Fruit fly (Drosophila melanogaster): ENCODE results near the gene CG14042.
A peak's percentile ranks its signal among the peaks of the same experiment; 100 is the strongest.

CG14042 gene

DNA sequence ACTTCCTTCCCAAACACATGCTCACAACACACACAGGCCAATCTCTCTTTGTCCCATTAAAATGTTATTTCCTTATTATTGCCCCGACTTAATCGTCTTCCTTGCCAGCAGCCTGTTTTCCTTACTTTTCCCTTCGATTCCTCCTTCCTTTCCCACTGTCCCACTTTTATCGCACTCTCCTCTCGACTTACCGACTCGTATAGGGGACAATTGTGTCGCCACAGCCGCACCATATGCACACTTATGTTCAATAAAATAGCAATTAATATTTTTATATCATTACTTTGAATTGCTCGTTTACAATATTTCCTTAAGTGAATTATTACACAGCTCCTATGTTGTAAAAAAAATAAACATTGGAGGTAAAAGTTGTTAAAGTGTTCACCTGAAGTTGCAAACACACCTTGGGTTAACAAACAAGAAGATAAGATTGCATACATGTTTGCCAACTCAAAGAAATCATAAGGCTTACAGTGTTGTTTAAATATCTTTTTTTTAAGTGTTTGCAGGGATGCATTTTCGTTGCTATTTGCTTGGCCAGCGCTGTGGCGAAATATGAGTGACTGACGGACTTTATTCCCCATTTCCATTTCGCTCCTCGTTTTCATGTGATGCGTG, 49.5 kb downstream of the CG14042 start (continued):
- TF ChIP-seq sr (GFP tag; IDR thresholded peaks at IDR 0.05), result no peak
- peak; percentile 60 for TF ChIP-seq CG10654 (GFP tag; optimal IDR thresholded peaks at IDR 0.05)
- no peak for TF ChIP-seq C15 (GFP tag; IDR thresholded peaks at IDR 0.05)
- TF ChIP-seq gcm2 (GFP tag; optimal IDR thresholded peaks at IDR 0.05), result peak; percentile 65
- TF ChIP-seq Dref (GFP tag; IDR thresholded peaks at IDR 0.05), result no peak
- TF ChIP-seq D19A (tag; optimal IDR thresholded peaks at IDR 0.05), result peak; percentile 76
- TF ChIP-seq grau (tag; optimal IDR thresholded peaks at IDR 0.05), result peak; percentile 84
- TF ChIP-seq CG9817 (tag; optimal IDR thresholded peaks at IDR 0.05), result peak; percentile 61
- TF ChIP-seq CG11085 (GFP tag; IDR thresholded peaks at IDR 0.05), result 0 out of 2 replicates have a peak, but pooled peaks have one; percentile 7
- TF ChIP-seq eve (GFP tag; optimal IDR thresholded peaks at IDR 0.05), result peak in 1 of 2 experiments; percentile 95
- peak; percentile 46 for TF ChIP-seq D19B (GFP tag; optimal IDR thresholded peaks at IDR 0.05)
- TF ChIP-seq CG34224 (GFP tag; IDR thresholded peaks at IDR 0.05; ENCODE audit: partially characterized antibody), result no peak
- peak; percentile 79 for TF ChIP-seq CG10979 (tag; optimal IDR thresholded peaks at IDR 0.05)
- TF ChIP-seq disco-r (GFP tag; optimal IDR thresholded peaks at IDR 0.05), result peak; percentile 23
- peak; percentile 86 for TF ChIP-seq Fer1 (GFP tag; optimal IDR thresholded peaks at IDR 0.05)
- peak; percentile 30; the same call in 1 of the 3 replicates for TF ChIP-seq z (GFP tag; IDR thresholded peaks at IDR 0.05)
- TF ChIP-seq CG13424 (tag; optimal IDR thresholded peaks at IDR 0.05), result peak; percentile 80
- TF ChIP-seq zf30C (GFP tag; optimal IDR thresholded peaks at IDR 0.05), result no peak
- TF ChIP-seq CG17385 (GFP tag; optimal IDR thresholded peaks at IDR 0.05), result peak; percentile 80
- TF ChIP-seq dmrt11E (tag; optimal IDR thresholded peaks at IDR 0.05), result peak; percentile 62
- TF ChIP-seq Hr3 (GFP tag; optimal IDR thresholded peaks at IDR 0.05), result peak; percentile 48
- peak; percentile 79 for TF ChIP-seq CG12219 (GFP tag; optimal IDR thresholded peaks at IDR 0.05)
- peak; percentile 49; the same call in 2 of the 3 replicates for TF ChIP-seq Aef1 (GFP tag; IDR thresholded peaks at IDR 0.05)
- peak; percentile 87 for TF ChIP-seq gem (tag; optimal IDR thresholded peaks at IDR 0.05)
- peak; percentile 68 for TF ChIP-seq Mad (GFP tag; optimal IDR thresholded peaks at IDR 0.05)
- TF ChIP-seq CG12299 (tag; optimal IDR thresholded peaks at IDR 0.05), result peak; percentile 70
- peak; percentile 47 for TF ChIP-seq CG9932 (GFP tag; IDR thresholded peaks at IDR 0.05)
- peak; percentile 61 for TF ChIP-seq CG6813 (GFP tag; optimal IDR thresholded peaks at IDR 0.05)
- TF ChIP-seq CG3407 (GFP tag; optimal IDR thresholded peaks at IDR 0.05), result peak; percentile 66
- TF ChIP-seq CG15073 (GFP tag; optimal IDR thresholded peaks at IDR 0.05), result peak; percentile 13
- TF ChIP-seq Hsf (GFP tag; optimal IDR thresholded peaks at IDR 0.05), result peak; percentile 72
- TF ChIP-seq Ada2b (GFP tag; IDR thresholded peaks at IDR 0.05), result peak; percentile 54
- peak; percentile 86 for TF ChIP-seq unpg (GFP tag; optimal IDR thresholded peaks at IDR 0.05)
- TF ChIP-seq CG10267 (tag; optimal IDR thresholded peaks at IDR 0.05), result peak; percentile 77
- TF ChIP-seq amos (GFP tag; IDR thresholded peaks at IDR 0.05; ENCODE audit: partially characterized antibody), result no peak
- TF ChIP-seq CG2712 (tag; optimal IDR thresholded peaks at IDR 0.05), result peak; percentile 83
- peak; percentile 79 for TF ChIP-seq NfI (GFP tag; optimal IDR thresholded peaks at IDR 0.05)
- no peak for TF ChIP-seq ap (GFP tag; IDR thresholded peaks at IDR 0.05)
- no peak for TF ChIP-seq dati (GFP tag; IDR thresholded peaks at IDR 0.05)
- peak; percentile 30 for TF ChIP-seq NC2α (GFP tag; optimal IDR thresholded peaks at IDR 0.05)
- peak; percentile 88 for TF ChIP-seq lab (GFP tag; optimal IDR thresholded peaks at IDR 0.05)
- peak; percentile 43 for TF ChIP-seq CG11398 (GFP tag; optimal IDR thresholded peaks at IDR 0.05)
- TF ChIP-seq CG11723 (GFP tag; optimal IDR thresholded peaks at IDR 0.05), result peak; percentile 69
- peak; percentile 21 for TF ChIP-seq Ravus (GFP tag; IDR thresholded peaks at IDR 0.05)
- peak; percentile 72 to 74 for TF ChIP-seq dpn (GFP tag; optimal IDR thresholded peaks at IDR 0.05)
- peak; percentile 56 for TF ChIP-seq NC2β (GFP tag; optimal IDR thresholded peaks at IDR 0.05)
- TF ChIP-seq tio (GFP tag; optimal IDR thresholded peaks at IDR 0.05), result peak; percentile 87
- TF ChIP-seq Ptx1 (GFP tag; IDR thresholded peaks at IDR 0.05), result peak; percentile 72
- no peak for TF ChIP-seq dan (GFP tag; IDR thresholded peaks at IDR 0.05)
- TF ChIP-seq Bgb (GFP tag; IDR thresholded peaks at IDR 0.05; ENCODE audit: partially characterized antibody), result no peak
